Worm (Caenorhabditis elegans) whole organism, L4 larva: ENCODE data around the gene F58E6.5.

Experiments
- F10B5.3 ChIP-seq: sonication (generic microtip); optimal IDR thresholded peaks from 2 replicates; lab custom pipeline; 2016; ENCODE audit warnings: mild to moderate bottlenecking, missing genetic modification characterization, missing compliant biosample characterization
- F26F4.8 ChIP-seq: fragments of 200-800 bp; sonication (Bioruptor generic); conservative IDR thresholded peaks from 2 replicates; pipeline ENCODE4 v1.3.6; 2022; ENCODE audit warnings: missing genetic modification characterization, missing compliant biosample characterization
- F44E2.7 ChIP-seq: fragments of 200-800 bp; sonication (Bioruptor generic); IDR thresholded peaks from 2 replicates; pipeline ENCODE4 v2.1.2; 2022; ENCODE audit warnings: missing genetic modification characterization, missing compliant biosample characterization
- F49E8.2 ChIP-seq: sonication (generic microtip); optimal IDR thresholded peaks from 2 replicates; lab custom pipeline; 2016; ENCODE audit warnings: missing compliant biosample characterization, mild to moderate bottlenecking, missing genetic modification characterization, borderline replicate concordance
- T20F7.1 ChIP-seq: fragments of 200-800 bp; sonication (Bioruptor generic); optimal IDR thresholded peaks from 2 replicates; lab custom pipeline; 2018; ENCODE audit warnings: mild to moderate bottlenecking, missing genetic modification characterization, missing compliant biosample characterization
- Y105C5A.15 ChIP-seq: fragments of 200-800 bp; sonication (Bioruptor generic); IDR thresholded peaks from 2 replicates; pipeline ENCODE4 v1.3.6; 2022; ENCODE audit warnings: missing genetic modification characterization, missing compliant biosample characterization
- Y5F2A.4 ChIP-seq: fragments of 200-800 bp; sonication (Bioruptor generic); optimal IDR thresholded peaks from 2 replicates; lab custom pipeline; 2018; ENCODE audit warnings: mild to moderate bottlenecking, missing genetic modification characterization, missing compliant biosample characterization
- aha-1 ChIP-seq: fragments of 150-350 bp; peaks from one replicate; lab custom pipeline; 2014; ENCODE audit warnings: missing biosample characterization, missing genetic modification characterization
- arid-1 ChIP-seq: fragments of 200-800 bp; sonication (Bioruptor generic); conservative IDR thresholded peaks from 2 replicates; pipeline ENCODE4 v1.3.6; 2022; ENCODE audit warnings: missing genetic modification reagents, missing genetic modification characterization, missing compliant biosample characterization
- ceh-20 ChIP-seq: fragments of 200-800 bp; sonication (Bioruptor generic); IDR thresholded peaks from 2 replicates; pipeline ENCODE4 v1.3.6; 2022; ENCODE audit warnings: missing genetic modification reagents, missing genetic modification characterization, missing compliant biosample characterization
- ceh-28 ChIP-seq: fragments of 150-350 bp; optimal IDR thresholded peaks from 2 replicates; lab custom pipeline; 2014; ENCODE audit warnings: missing biosample characterization, missing genetic modification reagents, missing genetic modification characterization
- ceh-32 ChIP-seq: sonication (generic microtip); optimal IDR thresholded peaks from 2 replicates; lab custom pipeline; 2016; ENCODE audit warnings: mild to moderate bottlenecking, missing genetic modification characterization, missing compliant biosample characterization; ENCODE audit not compliant: poor library complexity
- cey-2 ChIP-seq: sonication (generic microtip); optimal IDR thresholded peaks from 3 replicates; lab custom pipeline; 2017; ENCODE audit warnings: missing genetic modification characterization, mild to moderate bottlenecking, missing compliant biosample characterization, antibody characterized with exemption, borderline replicate concordance; ENCODE audit not compliant: insufficient read depth
- ctbp-1 ChIP-seq: fragments of 200-800 bp; sonication (Bioruptor generic); IDR thresholded peaks from 2 replicates; pipeline ENCODE4 v1.3.6; 2022; ENCODE audit warnings: missing genetic modification reagents, missing genetic modification characterization, missing compliant biosample characterization
- daf-12 ChIP-seq: fragments of 150-350 bp; optimal IDR thresholded peaks from 2 replicates; lab custom pipeline; 2014; ENCODE audit warnings: missing biosample characterization, missing genetic modification reagents, missing genetic modification characterization
- duxl-1 ChIP-seq: sonication (generic microtip); optimal IDR thresholded peaks from 2 replicates; lab custom pipeline; 2016; ENCODE audit warnings: mild to moderate bottlenecking, missing genetic modification characterization, moderate library complexity, missing compliant biosample characterization; ENCODE audit not compliant: poor library complexity
- egl-27 ChIP-seq: sonication (generic microtip); optimal IDR thresholded peaks from 3 replicates; lab custom pipeline; 2017; ENCODE audit warnings: missing biosample characterization, missing genetic modification reagents, missing genetic modification characterization
- fos-1 ChIP-seq: fragments of 150-350 bp; optimal IDR thresholded peaks from 2 replicates; lab custom pipeline; 2014; ENCODE audit warnings: missing biosample characterization, missing genetic modification characterization
- gei-8 ChIP-seq: fragments of 200-800 bp; sonication (Bioruptor generic); optimal IDR thresholded peaks from 2 replicates; lab custom pipeline; 2018; ENCODE audit warnings: mild to moderate bottlenecking, missing genetic modification characterization, missing compliant biosample characterization
- hlh-11 ChIP-seq: fragments of 200-800 bp; sonication (Bioruptor generic); optimal IDR thresholded peaks from 2 replicates; lab custom pipeline; 2018; ENCODE audit warnings: mild to moderate bottlenecking, missing genetic modification characterization, missing compliant biosample characterization
- hlh-30 ChIP-seq: sonication (generic microtip); optimal IDR thresholded peaks from 2 replicates; lab custom pipeline; 2017; ENCODE audit warnings: antibody characterized with exemption, mild to moderate bottlenecking, missing genetic modification characterization, missing compliant biosample characterization; ENCODE audit not compliant: insufficient read depth
- lin-13 ChIP-seq: fragments of 150-350 bp; optimal IDR thresholded peaks from 2 replicates; lab custom pipeline; 2014; ENCODE audit warnings: missing biosample characterization, missing genetic modification reagents, missing genetic modification characterization
- lin-15B ChIP-seq: fragments of 150-350 bp; sonication (generic microtip); optimal IDR thresholded peaks from 3 replicates; lab custom pipeline; 2014; ENCODE audit warnings: missing biosample characterization, missing genetic modification characterization
- lin-29 ChIP-seq: fragments of 200-800 bp; sonication (Bioruptor generic); IDR thresholded peaks from 2 replicates; pipeline ENCODE4 v1.3.6; 2022; ENCODE audit warnings: missing genetic modification reagents, missing genetic modification characterization, missing compliant biosample characterization
- lir-3 ChIP-seq: sonication (generic microtip); optimal IDR thresholded peaks from 2 replicates; lab custom pipeline; 2016; ENCODE audit warnings: mild to moderate bottlenecking, missing genetic modification characterization, missing compliant biosample characterization
- lsy-2 ChIP-seq, 2 experiments: fragments of 150-350 bp in 1 of 2; sonication (generic microtip) in 1 of 2; optimal IDR thresholded peaks; 2 replicates each; lab custom pipeline; 2014 to 2017; ENCODE audit warnings: missing biosample characterization in 2 of 2, missing genetic modification characterization in 2 of 2
- madf-9 ChIP-seq: fragments of 200-800 bp; sonication (Bioruptor generic); conservative IDR thresholded peaks from 2 replicates; pipeline ENCODE4 v1.3.6; 2022; ENCODE audit warnings: missing genetic modification reagents, missing genetic modification characterization, missing compliant biosample characterization
- nhr-41 ChIP-seq: fragments of 200-800 bp; sonication (Bioruptor generic); IDR thresholded peaks from 2 replicates; pipeline ENCODE4 v1.3.6; 2022; ENCODE audit warnings: missing genetic modification reagents, missing genetic modification characterization, missing compliant biosample characterization
- nhr-76 ChIP-seq: fragments of 150-350 bp; optimal IDR thresholded peaks from 2 replicates; lab custom pipeline; 2014; ENCODE audit warnings: missing biosample characterization, missing genetic modification characterization
- php-3 ChIP-seq: fragments of 200-800 bp; sonication (Bioruptor generic); IDR thresholded peaks from 2 replicates; pipeline ENCODE4 v1.3.6; 2022; ENCODE audit warnings: missing genetic modification reagents, missing genetic modification characterization, missing compliant biosample characterization
- pqm-1 ChIP-seq: sonication (generic microtip); optimal IDR thresholded peaks from 2 replicates; lab custom pipeline; 2017; ENCODE audit warnings: missing biosample characterization, missing genetic modification characterization
- skn-1 ChIP-seq: fragments of 150-350 bp; optimal IDR thresholded peaks from 2 replicates; lab custom pipeline; 2014; ENCODE audit warnings: missing biosample characterization, missing genetic modification characterization
- snpc-1.2 ChIP-seq: fragments of 200-800 bp; sonication (Bioruptor generic); IDR thresholded peaks from 2 replicates; pipeline ENCODE4 v1.3.6; 2022; ENCODE audit warnings: missing genetic modification reagents, missing genetic modification characterization, missing compliant biosample characterization
- snpc-4 ChIP-seq: fragments of 150-350 bp; optimal IDR thresholded peaks from 2 replicates; lab custom pipeline; 2014; ENCODE audit warnings: missing biosample characterization, missing genetic modification characterization
- spr-3 ChIP-seq: fragments of 200-800 bp; sonication (Bioruptor generic); optimal IDR thresholded peaks from 2 replicates; lab custom pipeline; 2018; ENCODE audit warnings: mild to moderate bottlenecking, missing genetic modification characterization, missing compliant biosample characterization
- unc-39 ChIP-seq: sonication (generic microtip); optimal IDR thresholded peaks from 2 replicates; lab custom pipeline; 2017; ENCODE audit warnings: missing biosample characterization, missing genetic modification characterization
- vab-7 ChIP-seq: fragments of 200-800 bp; sonication (Bioruptor generic); IDR thresholded peaks from 2 replicates; pipeline ENCODE4 v1.3.6; 2022; ENCODE audit warnings: missing genetic modification reagents, missing genetic modification characterization, missing compliant biosample characterization
- zag-1 ChIP-seq: fragments of 150-350 bp; optimal IDR thresholded peaks from 2 replicates; lab custom pipeline; 2014; ENCODE audit warnings: missing biosample characterization, missing genetic modification characterization
- zfp-2 ChIP-seq: sonication (generic microtip); optimal IDR thresholded peaks from 2 replicates; lab custom pipeline; 2016; ENCODE audit warnings: mild to moderate bottlenecking, missing genetic modification characterization, missing compliant biosample characterization
- zip-11 ChIP-seq: fragments of 200-800 bp; sonication (Bioruptor generic); IDR thresholded peaks from 2 replicates; pipeline ENCODE4 v1.3.6; 2022; ENCODE audit warnings: missing genetic modification characterization, missing compliant biosample characterization
- zip-2 ChIP-seq: fragments of 150-350 bp; optimal IDR thresholded peaks from 2 replicates; lab custom pipeline; 2014; ENCODE audit warnings: missing biosample characterization, missing genetic modification characterization
- ztf-11 ChIP-seq: fragments of 150-350 bp; optimal IDR thresholded peaks from 2 replicates; lab custom pipeline; 2014; ENCODE audit warnings: missing biosample characterization, missing genetic modification characterization
- ztf-7 ChIP-seq: fragments of 150-350 bp; optimal IDR thresholded peaks from 2 replicates; lab custom pipeline; 2014; ENCODE audit warnings: missing biosample characterization, missing genetic modification characterization

Gene F58E6.5

ce11 chrV:9758437-9758836, 4.1 kb upstream of the F58E6.5 start (continued):
- TF ChIP-seq ztf-11 (tag; lab: Kevin White, UChicago), result no peak
- TF ChIP-seq ctbp-1, result no peak
- no peak for TF ChIP-seq spr-3 (GFP tag; lab: Kevin White, UChicago)
- no peak for TF ChIP-seq lir-3 (tag; lab: Kevin White, UChicago)

- TF ChIP-seq zfp-2 (tag; lab: Kevin White, UChicago), result no peak
- no peak for TF ChIP-seq unc-39 (tag; lab: Kevin White, UChicago)
- no peak for TF ChIP-seq fos-1 (tag; lab: Kevin White, UChicago)
- no peak for TF ChIP-seq pqm-1 (tag; lab: Kevin White, UChicago)
- no peak for TF ChIP-seq arid-1 (GFP tag; lab: Robert Waterston, UW)
- TF ChIP-seq skn-1 (tag; lab: Kevin White, UChicago), result no peak
- no peak for TF ChIP-seq lir-3 (tag; lab: Kevin White, UChicago)
- no peak for TF ChIP-seq egl-27 (tag; lab: Kevin White, UChicago)
- TF ChIP-seq lin-15B, result no peak
- TF ChIP-seq ztf-11 (tag; lab: Kevin White, UChicago), result no peak
- no peak for TF ChIP-seq nhr-41 (GFP tag; lab: Robert Waterston, UW)
- TF ChIP-seq zip-11 (GFP tag; lab: Robert Waterston, UW), result no peak
- no peak for TF ChIP-seq lsy-2 (tag; optimal IDR thresholded peaks at IDR 0.05; lab: Kevin White, UChicago)
- TF ChIP-seq gei-8 (GFP tag; lab: Kevin White, UChicago), result no peak
- TF ChIP-seq F44E2.7, result no peak
- no peak for TF ChIP-seq F26F4.8
- TF ChIP-seq aha-1 (tag; lab: Kevin White, UChicago), result no peak
- TF ChIP-seq ceh-28, result no peak
- no peak for TF ChIP-seq lin-29
- no peak for TF ChIP-seq nhr-76
These were observed 3.5 kb upstream of the F58E6.5 start, which contains the start of gene F58E6.11 for ce11 chrV:9757884-9758283. F58E6.11 (minus strand) TSS chrV:9757984.

ce11 chrV:9756242-9756641, 1.9 kb upstream of the F58E6.5 start, which contains the start of gene hrg-3:
hrg-3 (plus strand) TSS chrV:9756468.
- TF ChIP-seq lin-13 (GFP tag; lab: Kevin White, UChicago) (no peak), php-3 (GFP tag; lab: Robert Waterston, UW) (peak; percentile 66), pqm-1 (tag; lab: Kevin White, UChicago) (peak; percentile 31), ztf-7 (peak; percentile 92), F10B5.3 (tag; lab: Kevin White, UChicago) (no peak), hlh-11 (tag; lab: Kevin White, UChicago) (no peak)

DNA sequence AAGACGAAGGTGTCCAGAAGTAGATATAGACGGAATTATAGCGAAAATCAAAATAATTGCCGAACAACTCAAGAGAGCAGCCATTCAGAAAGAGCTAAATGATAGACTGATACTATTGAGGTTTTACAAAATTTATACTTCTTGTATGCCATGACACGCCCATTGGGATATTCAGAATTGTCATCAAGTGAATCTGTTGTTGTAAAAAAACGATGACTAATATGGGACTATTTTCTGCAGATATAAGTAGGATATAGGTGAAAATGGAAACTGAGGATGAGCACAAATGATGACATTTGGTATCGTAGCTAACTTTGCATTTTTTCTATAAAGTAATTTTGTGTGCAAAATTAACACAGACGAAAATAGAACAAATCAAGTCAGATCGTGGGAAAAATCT, 1.4 kb upstream of the F58E6.5 start, which contains the start of gene F58E6.8:
F58E6.8 (minus strand) TSS at position 101 of the 400 bp plus-strand sequence.
- TF ChIP-seq arid-1 (GFP tag; lab: Robert Waterston, UW), result no peak
- TF ChIP-seq ceh-20 (GFP tag; lab: Robert Waterston, UW), result no peak
- TF ChIP-seq gei-8 (GFP tag; lab: Kevin White, UChicago), result no peak
- no peak for TF ChIP-seq Y105C5A.15
- TF ChIP-seq nhr-41 (GFP tag; lab: Robert Waterston, UW), result no peak
- no peak for TF ChIP-seq snpc-4 (tag; lab: Kevin White, UChicago)
- no peak for TF ChIP-seq snpc-1.2 (GFP tag; lab: Robert Waterston, UW)
- no peak for TF ChIP-seq vab-7 (GFP tag; lab: Robert Waterston, UW)
- TF ChIP-seq daf-12 (tag; lab: Kevin White, UChicago), result no peak
- TF ChIP-seq zag-1 (tag; lab: Kevin White, UChicago), result no peak
- no peak for TF ChIP-seq F49E8.2 (tag; lab: Kevin White, UChicago)
- no peak for TF ChIP-seq hlh-30 (tag; lab: Kevin White, UChicago)
- TF ChIP-seq zip-2 (tag; lab: Kevin White, UChicago), result no peak
- no peak for TF ChIP-seq lin-29
- TF ChIP-seq T20F7.1 (GFP tag; lab: Kevin White, UChicago), result no peak
- TF ChIP-seq duxl-1, result no peak
- TF ChIP-seq madf-9 (GFP tag; lab: Robert Waterston, UW), result no peak
- TF ChIP-seq cey-2, result no peak
- TF ChIP-seq ceh-32, result no peak
- TF ChIP-seq Y5F2A.4, result no peak
